Worm (Caenorhabditis elegans) whole organism, dauer: ENCODE data around the gene sek-5.

ENCODE experiments used
- unc-62 ChIP-seq: sonication (generic microtip); optimal IDR thresholded peaks from 2 replicates; lab custom pipeline; 2017; ENCODE audit warnings: missing biosample characterization, missing genetic modification reagents, missing genetic modification characterization

The sek-5 gene

ce11 chrX:5365437-5365836 lies 12.0 kb upstream of the sek-5 start, which contains the start of gene F35C8.5:
TSS of gene F35C8.5 (plus strand) at chrX:5365813.
- no peak for TF ChIP-seq unc-62

- TF ChIP-seq unc-62: no peak
Measured at ce11 chrX:5366613-5367012, 10.8 kb upstream of the sek-5 start.

- TF ChIP-seq unc-62: no peak
Measured at ce11 chrX:5368220-5368619, 9.2 kb upstream of the sek-5 start, which contains the start of gene jkk-1. TSS of gene jkk-1 (plus strand) at chrX:5368468.

ce11 chrX:5370605-5371004 lies 6.8 kb upstream of the sek-5 start:
- no peak for TF ChIP-seq unc-62

ce11 chrX:5372638-5373037 lies 4.8 kb upstream of the sek-5 start, which contains the start of gene F35C8.8:
TSS of gene F35C8.8 (minus strand) at chrX:5372639.
- TF ChIP-seq unc-62: no peak

ce11 chrX:5373597-5373996 lies 3.8 kb upstream of the sek-5 start:
- no peak for TF ChIP-seq unc-62

- no peak for TF ChIP-seq unc-62
Measured at ce11 chrX:5374742-5375141, 2.7 kb upstream of the sek-5 start, which contains the start of gene sek-4. TSS of gene sek-4 (plus strand) at chrX:5375059.

ce11 chrX:5382778-5383177 lies 5.4 kb downstream of the sek-5 start:
- TF ChIP-seq unc-62: no peak

- no peak for TF ChIP-seq unc-62
Measured at ce11 chrX:5386558-5386957, 9.2 kb downstream of the sek-5 start, which contains the start of gene kcnl-3. TSS of gene kcnl-3 (plus strand) at chrX:5386858.

- no peak for TF ChIP-seq unc-62
Measured at ce11 chrX:5387629-5388028, 10.2 kb downstream of the sek-5 start.

- TF ChIP-seq unc-62: no peak
Measured at ce11 chrX:5397300-5397699, 19.9 kb downstream of the sek-5 start, which contains the start of gene C03F11.2. TSS of gene C03F11.2 (minus strand) at chrX:5397400.

ce11 chrX:5400524-5400923 lies 23.1 kb downstream of the sek-5 start, which contains the start of gene scav-1:
TSS of gene scav-1 (minus strand) at chrX:5400584.
- TF ChIP-seq unc-62: no peak

ce11 chrX:5406345-5406744 lies 28.9 kb downstream of the sek-5 start, which contains the start of gene C03F11.4:
TSS of gene C03F11.4 (minus strand) at chrX:5406445.
- TF ChIP-seq unc-62: no peak

ce11 chrX:5407271-5407670 lies 29.9 kb downstream of the sek-5 start:
- no peak for TF ChIP-seq unc-62

- TF ChIP-seq unc-62: no peak
Measured at ce11 chrX:5413510-5413909, 36.1 kb downstream of the sek-5 start, which contains the start of gene pks-1. TSS of gene pks-1 (plus strand) at chrX:5413810.

ce11 chrX:5414250-5414649 lies 36.8 kb downstream of the sek-5 start, which contains the start of gene C41A3.2:
TSS of gene C41A3.2 (minus strand) at chrX:5414350.
- TF ChIP-seq unc-62: no peak
